Fruit fly (Drosophila melanogaster) whole organism, wandering third instar larva: ENCODE results near the gene alpha-Man-IIa.

Experiments used
- Abd-B ChIP-seq: fragments of >200 bp; optimal IDR thresholded peaks from 2 replicates; lab custom pipeline; 2017; ENCODE audit warnings: missing biosample characterization, missing genetic modification characterization
- CG32264 ChIP-seq: fragments of 200-800 bp; sonication (Bioruptor generic); optimal IDR thresholded peaks from 2 replicates; lab custom pipeline; 2016; ENCODE audit warnings: missing biosample characterization, missing genetic modification characterization
- CrebA ChIP-seq: fragments of 200-800 bp; sonication (Bioruptor generic); optimal IDR thresholded peaks from 2 replicates; lab custom pipeline; 2016; ENCODE audit warnings: missing biosample characterization, mild to moderate bottlenecking, missing genetic modification characterization, borderline replicate concordance
- Dfd ChIP-seq: fragments of >200 bp; optimal IDR thresholded peaks from 2 replicates; lab custom pipeline; 2017; ENCODE audit warnings: missing biosample characterization, missing genetic modification characterization
- Dif ChIP-seq: fragments of 200-275, 200-300 bp; sonication (Bioruptor generic); optimal IDR thresholded peaks from 2 replicates; lab custom pipeline; 2018; ENCODE audit warnings: missing biosample characterization, missing genetic modification characterization; ENCODE audit not compliant: partially characterized antibody
- HLH106 ChIP-seq: fragments of 200-800 bp; optimal IDR thresholded peaks from 3 replicates; lab custom pipeline; 2019; ENCODE audit warnings: missing biosample characterization, mild to moderate bottlenecking, missing genetic modification characterization, moderate library complexity
- Hnf4 ChIP-seq: fragments of 200-800 bp; sonication (Bioruptor generic); optimal IDR thresholded peaks from 2 replicates; lab custom pipeline; 2016; ENCODE audit warnings: missing biosample characterization, mild to moderate bottlenecking, missing genetic modification characterization
- Hr78 ChIP-seq: fragments of >200 bp; optimal IDR thresholded peaks from 2 replicates; lab custom pipeline; 2017; ENCODE audit warnings: missing biosample characterization, missing genetic modification characterization
- Hr83 ChIP-seq: fragments of 200-300 bp; sonication (Bioruptor generic); optimal IDR thresholded peaks from 2 replicates; lab custom pipeline; 2016; ENCODE audit warnings: missing biosample characterization, mild to moderate bottlenecking, missing genetic modification characterization, moderate library complexity; ENCODE audit not compliant: poor library complexity, severe bottlenecking
- Jra ChIP-seq: sonication (Bioruptor generic); optimal IDR thresholded peaks from 2 replicates; lab custom pipeline; 2016; ENCODE audit warnings: missing biosample characterization, missing genetic modification characterization
- Mio ChIP-seq: sonication (Bioruptor generic); optimal IDR thresholded peaks from 2 replicates; lab custom pipeline; 2016; ENCODE audit warnings: missing biosample characterization, missing genetic modification characterization
- Myc ChIP-seq: fragments of >200 bp; optimal IDR thresholded peaks from 2 replicates; lab custom pipeline; 2017
- OdsH ChIP-seq: fragments of 200-800 bp; sonication (Bioruptor generic); optimal IDR thresholded peaks from 2 replicates; lab custom pipeline; 2016; ENCODE audit warnings: missing biosample characterization, mild to moderate bottlenecking, missing genetic modification characterization
- Rel ChIP-seq, 2 experiments: fragments of 200-800 bp; sonication (Bioruptor generic) in 1 of 2; optimal IDR thresholded peaks; 2 replicates in 1 of 2; 3 replicates in 1 of 2; lab custom pipeline; 2016 to 2019; ENCODE audit warnings: mild to moderate bottlenecking in 2 of 2, missing biosample characterization in 2 of 2, missing genetic modification characterization in 2 of 2, moderate library complexity in 1 of 2
- Sp1 ChIP-seq: fragments of 200-800 bp; sonication (Bioruptor generic); optimal IDR thresholded peaks from 3 replicates; lab custom pipeline; 2019; ENCODE audit warnings: missing biosample characterization, mild to moderate bottlenecking, missing genetic modification characterization, moderate library complexity
- Vsx2 ChIP-seq: fragments of 200-300, 225-300 bp; sonication (Bioruptor generic); optimal IDR thresholded peaks from 2 replicates; lab custom pipeline; 2018; ENCODE audit warnings: missing biosample characterization, missing genetic modification characterization; ENCODE audit not compliant: partially characterized antibody
- br ChIP-seq: fragments of 200-800 bp; sonication (Bioruptor generic); optimal IDR thresholded peaks from 2 replicates; lab custom pipeline; 2016; ENCODE audit warnings: missing biosample characterization, missing genetic modification characterization
- brk ChIP-seq: fragments of 200-800 bp; sonication (Bioruptor generic); optimal IDR thresholded peaks from 2 replicates; lab custom pipeline; 2016; ENCODE audit warnings: missing biosample characterization, mild to moderate bottlenecking, missing genetic modification characterization
- dmrt93B ChIP-seq: fragments of 200-800 bp; sonication (Bioruptor generic); optimal IDR thresholded peaks from 2 replicates; lab custom pipeline; 2018; ENCODE audit warnings: missing biosample characterization, mild to moderate bottlenecking, missing genetic modification characterization
- dsf ChIP-seq: sonication (Bioruptor generic); optimal IDR thresholded peaks from 2 replicates; lab custom pipeline; 2016; ENCODE audit warnings: missing biosample characterization, missing genetic modification characterization, borderline replicate concordance
- fru ChIP-seq: fragments of 200-800 bp; sonication (Bioruptor generic); optimal IDR thresholded peaks from 3 replicates; lab custom pipeline; 2016; ENCODE audit warnings: missing biosample characterization, mild to moderate bottlenecking, missing genetic modification characterization
- h ChIP-seq: fragments of 200-800 bp; sonication (Bioruptor generic); optimal IDR thresholded peaks from 3 replicates; lab custom pipeline; 2016; ENCODE audit warnings: missing biosample characterization, mild to moderate bottlenecking, missing genetic modification characterization
- jim ChIP-seq: fragments of 175-275, 200-325 bp; sonication (Bioruptor generic); optimal IDR thresholded peaks from 2 replicates; lab custom pipeline; 2016; ENCODE audit warnings: missing biosample characterization, mild to moderate bottlenecking, missing genetic modification characterization
- lola ChIP-seq: fragments of >200 bp; optimal IDR thresholded peaks from 2 replicates; lab custom pipeline; 2017; ENCODE audit warnings: missing biosample characterization, missing genetic modification characterization
- pan ChIP-seq: fragments of >200 bp; optimal IDR thresholded peaks from 2 replicates; lab custom pipeline; 2017
- psq ChIP-seq: fragments of 200-800 bp; sonication (Bioruptor generic); optimal IDR thresholded peaks from 3 replicates; lab custom pipeline; 2017; ENCODE audit warnings: missing biosample characterization, mild to moderate bottlenecking, missing genetic modification characterization, moderate library complexity
- rgr ChIP-seq: fragments of 200-800 bp; sonication (Bioruptor generic); optimal IDR thresholded peaks from 3 replicates; lab custom pipeline; 2016; ENCODE audit warnings: missing biosample characterization, mild to moderate bottlenecking, missing genetic modification characterization
- sage ChIP-seq: fragments of 200-800 bp; sonication (Bioruptor generic); optimal IDR thresholded peaks from 2 replicates; lab custom pipeline; 2016; ENCODE audit warnings: missing biosample characterization, mild to moderate bottlenecking, missing genetic modification characterization
- sv ChIP-seq: fragments of 200-800 bp; sonication (Bioruptor generic); optimal IDR thresholded peaks from 3 replicates; lab custom pipeline; 2016; ENCODE audit warnings: missing biosample characterization, missing genetic modification characterization
- woc ChIP-seq: sonication (Bioruptor generic); optimal IDR thresholded peaks from 2 replicates; lab custom pipeline; 2016; ENCODE audit warnings: missing biosample characterization, mild to moderate bottlenecking, missing genetic modification characterization

Gene alpha-Man-IIa

dm6 chr3R:9441996-9442395, 29.6 kb downstream of the alpha-Man-IIa start:
- TF ChIP-seq h (GFP tag; lab: Kevin White, UChicago) (no peak), Abd-B (GFP tag; lab: Kevin White, UChicago) (no peak), dmrt93B (no peak), Dfd (no peak), sv (GFP tag; lab: Kevin White, UChicago) (no peak), psq (GFP tag; lab: Kevin White, UChicago) (no peak), HLH106 (no peak), CG32264 (GFP tag; lab: Kevin White, UChicago) (no peak)

- TF ChIP-seq rgr (no peak), fru (no peak), psq (GFP tag; lab: Kevin White, UChicago) (no peak), HLH106 (no peak), jim (GFP tag; lab: Kevin White, UChicago) (no peak), lola (GFP tag; lab: Kevin White, UChicago) (no peak), Sp1 (GFP tag; lab: Kevin White, UChicago) (no peak), Hnf4 (GFP tag; lab: Kevin White, UChicago) (no peak), Mio (no peak), br (no peak), pan (lab: Kevin White, UChicago) (no peak), woc (GFP tag; lab: Kevin White, UChicago) (no peak), Dif (no peak), Abd-B (GFP tag; lab: Kevin White, UChicago) (no peak), Rel (GFP tag; optimal IDR thresholded peaks at IDR 0.05; lab: Kevin White, UChicago) (no peak), Rel (tag; optimal IDR thresholded peaks at IDR 0.05; lab: Kevin White, UChicago) (no peak), Jra (no peak), Hr83 (GFP tag; lab: Kevin White, UChicago) (no peak)
- TF ChIP-seq, all 38 proteins: peak for 0
Observed at dm6 chr3R:9448320-9448719, 36.0 kb downstream of the alpha-Man-IIa start.

- TF ChIP-seq fru = no peak
- TF ChIP-seq Dfd = peak; percentile 30
- TF ChIP-seq, all 38 proteins: peak for 1
Observed at dm6 chr3R:9450672-9451071, 38.3 kb downstream of the alpha-Man-IIa start.

- TF ChIP-seq sage = no peak
- TF ChIP-seq Vsx2 (GFP tag; lab: Kevin White, UChicago) = no peak
- no peak for TF ChIP-seq psq (GFP tag; lab: Kevin White, UChicago)
Observed at dm6 chr3R:9454980-9455379, 42.6 kb downstream of the alpha-Man-IIa start.

dm6 chr3R:9456373-9456772, 44.0 kb downstream of the alpha-Man-IIa start, which contains the start of gene GstZ1:
Gene GstZ1, minus strand, starts transcription at chr3R:9456546.
- TF ChIP-seq OdsH (GFP tag; lab: Kevin White, UChicago) = no peak
- TF ChIP-seq Dfd = no peak
- TF ChIP-seq Hr78 (GFP tag; lab: Kevin White, UChicago) = no peak
- no peak for TF ChIP-seq pan (lab: Kevin White, UChicago)
- TF ChIP-seq Dif = no peak
- peak; percentile 7 for TF ChIP-seq Vsx2 (GFP tag; lab: Kevin White, UChicago)
- no peak for TF ChIP-seq dsf (GFP tag; lab: Kevin White, UChicago)
- no peak for TF ChIP-seq sv (GFP tag; lab: Kevin White, UChicago)
- TF ChIP-seq CrebA = peak; percentile 33
- no peak for TF ChIP-seq Abd-B (GFP tag; lab: Kevin White, UChicago)
- TF ChIP-seq Myc = peak; percentile 52
- peak; percentile 22 for TF ChIP-seq fru
- TF ChIP-seq brk (GFP tag; lab: Kevin White, UChicago) = peak; percentile 69
- no peak for TF ChIP-seq Hr83 (GFP tag; lab: Kevin White, UChicago)
